Worm (Caenorhabditis elegans) whole organism, young adult: ENCODE results near the gene R53.5.

ENCODE experiments used
- B0019.2 ChIP-seq: fragments of 200-800 bp; sonication (Bioruptor generic); conservative IDR thresholded peaks from 2 replicates; pipeline ENCODE4 v1.3.6; 2022; ENCODE audit warnings: missing genetic modification reagents, missing genetic modification characterization, missing compliant biosample characterization
- B0336.3 ChIP-seq: fragments of 200-800 bp; sonication (Bioruptor generic); IDR thresholded peaks from 2 replicates; pipeline ENCODE4 v1.3.6; 2022; ENCODE audit warnings: missing genetic modification characterization, missing compliant biosample characterization
- C17E4.6 ChIP-seq: fragments of 200-800 bp; sonication (Bioruptor generic); IDR thresholded peaks from 2 replicates; pipeline ENCODE4 v1.3.6; 2022; ENCODE audit warnings: missing genetic modification reagents, missing genetic modification characterization, missing compliant biosample characterization
- D2030.7 ChIP-seq: fragments of 200-800 bp; sonication (Bioruptor generic); IDR thresholded peaks from 2 replicates; pipeline ENCODE4 v1.3.6; 2022; ENCODE audit warnings: missing genetic modification reagents, missing genetic modification characterization, missing compliant biosample characterization
- F10E7.11 ChIP-seq: sonication (generic microtip); optimal IDR thresholded peaks from 2 replicates; lab custom pipeline; 2017; ENCODE audit warnings: mild to moderate bottlenecking, missing genetic modification characterization, moderate library complexity, missing compliant biosample characterization
- F23B12.7 ChIP-seq: sonication (generic microtip); optimal IDR thresholded peaks from 2 replicates; lab custom pipeline; 2017; ENCODE audit warnings: missing genetic modification characterization, mild to moderate bottlenecking, missing compliant biosample characterization, antibody characterized with exemption, moderate library complexity; ENCODE audit not compliant: insufficient read depth
- F33H1.4 ChIP-seq: fragments of 200-800 bp; sonication (Bioruptor generic); IDR thresholded peaks from 2 replicates; pipeline ENCODE4 v1.3.6; 2022; ENCODE audit warnings: missing genetic modification reagents, missing genetic modification characterization, missing compliant biosample characterization
- F37B4.10 ChIP-seq: fragments of 200-800 bp; sonication (Bioruptor generic); IDR thresholded peaks from 2 replicates; pipeline ENCODE4 v1.3.6; 2022; ENCODE audit warnings: missing genetic modification characterization, missing compliant biosample characterization
- F57C9.4 ChIP-seq: sonication (generic microtip); optimal IDR thresholded peaks from 2 replicates; lab custom pipeline; 2017; ENCODE audit warnings: mild to moderate bottlenecking, missing genetic modification characterization, missing compliant biosample characterization
- K12H6.12 ChIP-seq: fragments of 200-800 bp; sonication (Bioruptor generic); optimal IDR thresholded peaks from 2 replicates; lab custom pipeline; 2018; ENCODE audit warnings: mild to moderate bottlenecking, missing genetic modification characterization, missing compliant biosample characterization
- T07F8.4 ChIP-seq: sonication (generic microtip); optimal IDR thresholded peaks from 2 replicates; lab custom pipeline; 2016; ENCODE audit warnings: mild to moderate bottlenecking, missing genetic modification characterization, moderate library complexity, missing compliant biosample characterization
- Y79H2A.3 ChIP-seq: fragments of 200-800 bp; sonication (Bioruptor generic); conservative IDR thresholded peaks from 2 replicates; pipeline ENCODE4 v1.3.6; 2022; ENCODE audit warnings: missing genetic modification reagents, missing genetic modification characterization, missing compliant biosample characterization
- atf-7 ChIP-seq: sonication (generic microtip); optimal IDR thresholded peaks from 2 replicates; lab custom pipeline; 2017; ENCODE audit warnings: mild to moderate bottlenecking, missing genetic modification characterization, missing compliant biosample characterization
- athp-1 ChIP-seq: sonication (generic microtip); optimal IDR thresholded peaks from 2 replicates; lab custom pipeline; 2017; ENCODE audit warnings: mild to moderate bottlenecking, missing genetic modification characterization, missing compliant biosample characterization
- ccch-3 ChIP-seq: fragments of 200-800 bp; sonication (Bioruptor generic); optimal IDR thresholded peaks from 2 replicates; lab custom pipeline; 2018; ENCODE audit warnings: mild to moderate bottlenecking, missing genetic modification characterization, missing compliant biosample characterization
- cebp-2 ChIP-seq: fragments of 200-800 bp; sonication (Bioruptor generic); IDR thresholded peaks from 2 replicates; pipeline ENCODE4 v1.3.6; 2022; ENCODE audit warnings: missing genetic modification characterization, missing compliant biosample characterization
- die-1 ChIP-seq: sonication (generic microtip); optimal IDR thresholded peaks from 2 replicates; lab custom pipeline; 2016; ENCODE audit warnings: missing genotype, mild to moderate bottlenecking, missing genetic modification characterization, missing compliant biosample characterization
- dox-1 ChIP-seq: fragments of 200-800 bp; sonication (Bioruptor generic); IDR thresholded peaks from 2 replicates; pipeline ENCODE4 v1.3.6; 2022; ENCODE audit warnings: missing genetic modification reagents, missing genetic modification characterization, missing compliant biosample characterization
- dpl-1 ChIP-seq: fragments of 150-350 bp; optimal IDR thresholded peaks from 2 replicates; lab custom pipeline; 2014; ENCODE audit warnings: missing biosample characterization, missing genetic modification reagents, missing genetic modification characterization
- egrh-3 ChIP-seq: fragments of 200-800 bp; sonication (Bioruptor generic); IDR thresholded peaks from 2 replicates; pipeline ENCODE4 v1.3.6; 2022; ENCODE audit warnings: missing genetic modification reagents, missing genetic modification characterization, missing compliant biosample characterization
- ekl-4 ChIP-seq: fragments of 200-800 bp; sonication (Bioruptor generic); IDR thresholded peaks from 2 replicates; pipeline ENCODE4 v1.3.6; 2022; ENCODE audit warnings: missing genetic modification reagents, missing genetic modification characterization, missing compliant biosample characterization
- hmg-20 ChIP-seq: fragments of 200-800 bp; sonication (Bioruptor generic); IDR thresholded peaks from 2 replicates; pipeline ENCODE4 v1.3.6; 2022; ENCODE audit warnings: missing genetic modification reagents, missing genetic modification characterization, missing compliant biosample characterization
- hsf-1 ChIP-seq: fragments of 200-800 bp; sonication (Bioruptor generic); IDR thresholded peaks from 2 replicates; pipeline ENCODE4 v1.3.6; 2022; ENCODE audit warnings: missing genetic modification reagents, missing genetic modification characterization, missing compliant biosample characterization
- lag-1 ChIP-seq: fragments of 200-800 bp; sonication (Bioruptor generic); IDR thresholded peaks from 2 replicates; pipeline ENCODE4 v1.3.6; 2022; ENCODE audit warnings: missing genetic modification reagents, missing genetic modification characterization, missing compliant biosample characterization
- let-526 ChIP-seq: fragments of 200-800 bp; sonication (Bioruptor generic); IDR thresholded peaks from 2 replicates; pipeline ENCODE4 v1.3.6; 2022; ENCODE audit warnings: missing genetic modification reagents, missing genetic modification characterization, missing compliant biosample characterization
- lin-26 ChIP-seq: fragments of 200-800 bp; sonication (Bioruptor generic); IDR thresholded peaks from 2 replicates; pipeline ENCODE4 v1.3.6; 2022; ENCODE audit warnings: missing genetic modification reagents, missing genetic modification characterization, missing compliant biosample characterization
- lin-54 ChIP-seq: fragments of 200-800 bp; sonication (Bioruptor generic); optimal IDR thresholded peaks from 2 replicates; lab custom pipeline; 2018; ENCODE audit warnings: mild to moderate bottlenecking, missing genetic modification characterization, missing compliant biosample characterization
- lsl-1 ChIP-seq: fragments of 200-800 bp; sonication (Bioruptor generic); optimal IDR thresholded peaks from 2 replicates; lab custom pipeline; 2018; ENCODE audit warnings: mild to moderate bottlenecking, missing genetic modification characterization, moderate library complexity, missing compliant biosample characterization
- madf-3 ChIP-seq: fragments of 200-800 bp; sonication (Bioruptor generic); IDR thresholded peaks from 2 replicates; pipeline ENCODE4 v1.3.6; 2022; ENCODE audit warnings: missing genetic modification reagents, missing genetic modification characterization, missing compliant biosample characterization
- madf-8 ChIP-seq: fragments of 200-800 bp; sonication (Bioruptor generic); conservative IDR thresholded peaks from 2 replicates; pipeline ENCODE4 v1.3.6; 2022; ENCODE audit warnings: missing genetic modification reagents, missing genetic modification characterization, missing compliant biosample characterization
- mxl-1 ChIP-seq: sonication (generic microtip); optimal IDR thresholded peaks from 2 replicates; lab custom pipeline; 2016; ENCODE audit warnings: missing genetic modification characterization, missing compliant biosample characterization
- nhr-27 ChIP-seq: fragments of 200-800 bp; sonication (Bioruptor generic); optimal IDR thresholded peaks from 2 replicates; lab custom pipeline; 2018; ENCODE audit warnings: mild to moderate bottlenecking, missing genetic modification characterization, moderate library complexity, missing compliant biosample characterization
- nhr-90 ChIP-seq: sonication (generic microtip); optimal IDR thresholded peaks from 2 replicates; lab custom pipeline; 2016; ENCODE audit warnings: missing genotype, mild to moderate bottlenecking, missing genetic modification characterization, missing compliant biosample characterization
- pbrm-1 ChIP-seq: fragments of 200-800 bp; sonication (Bioruptor generic); IDR thresholded peaks from 2 replicates; pipeline ENCODE4 v1.3.6; 2022; ENCODE audit warnings: missing genetic modification reagents, missing genetic modification characterization, missing compliant biosample characterization
- pha-4 ChIP-seq: fragments of 150-350 bp; sonication (generic microtip); optimal IDR thresholded peaks from 2 replicates; lab custom pipeline; 2014; ENCODE audit warnings: missing biosample characterization, missing genetic modification reagents, missing genetic modification characterization
- rcor-1 ChIP-seq: fragments of 200-800 bp; sonication (Bioruptor generic); IDR thresholded peaks from 2 replicates; pipeline ENCODE4 v1.3.6; 2022; ENCODE audit warnings: missing genetic modification reagents, missing genetic modification characterization, missing compliant biosample characterization
- rec-8 ChIP-seq, 2 experiments: sonication (generic microtip); optimal IDR thresholded peaks; 2 replicates each; lab custom pipeline; 2016; ENCODE audit warnings: mild to moderate bottlenecking in 2 of 2, missing genetic modification characterization in 2 of 2, missing genetic modification reagents in 2 of 2, missing genotype in 2 of 2, missing biosample characterization in 1 of 2, missing compliant biosample characterization in 1 of 2, moderate library complexity in 1 of 2
- repo-1 ChIP-seq: sonication (generic microtip); optimal IDR thresholded peaks from 2 replicates; lab custom pipeline; 2017; ENCODE audit warnings: mild to moderate bottlenecking, missing genetic modification characterization, missing compliant biosample characterization
- rpc-1 ChIP-seq, 2 experiments: fragments of 150-350 bp in 1 of 2; sonication (generic microtip) in 1 of 2; optimal IDR thresholded peaks; 2 replicates each; lab custom pipeline; 2014 to 2018; ENCODE audit warnings: missing biosample characterization in 1 of 2, missing genetic modification characterization in 1 of 2, missing genetic modification reagents in 1 of 2, missing genotype in 1 of 2
- sdz-38 ChIP-seq: sonication (generic microtip); optimal IDR thresholded peaks from 2 replicates; lab custom pipeline; 2016; ENCODE audit warnings: missing genotype, missing genetic modification characterization, missing compliant biosample characterization
- sea-2 ChIP-seq: fragments of 200-800 bp; sonication (Bioruptor generic); IDR thresholded peaks from 2 replicates; pipeline ENCODE4 v1.3.6; 2022; ENCODE audit warnings: missing genetic modification characterization, missing compliant biosample characterization
- snpc-3.4 ChIP-seq: sonication (generic microtip); optimal IDR thresholded peaks from 2 replicates; lab custom pipeline; 2017; ENCODE audit warnings: missing genetic modification characterization, mild to moderate bottlenecking, missing compliant biosample characterization, antibody characterized with exemption, moderate library complexity, missing genotype, missing genetic modification reagents
- snpc-4 ChIP-seq, 5 experiments: fragments of 150-350 bp in 1 of 5; sonication (generic microtip) in 4 of 5; optimal IDR thresholded peaks; 2 replicates each; lab custom pipeline; 2014 to 2018; ENCODE audit warnings: missing genetic modification characterization in 5 of 5, missing biosample characterization in 3 of 5, antibody characterized with exemption in 2 of 5, mild to moderate bottlenecking in 2 of 5, missing compliant biosample characterization in 2 of 5, missing genotype in 2 of 5, moderate library complexity in 2 of 5, missing genetic modification reagents in 1 of 5
- tbp1 ChIP-seq: fragments of 200-800 bp; sonication (Bioruptor generic); optimal IDR thresholded peaks from 2 replicates; lab custom pipeline; 2018; ENCODE audit warnings: mild to moderate bottlenecking, missing genetic modification characterization, missing compliant biosample characterization
- unc-130 ChIP-seq: sonication (generic microtip); optimal IDR thresholded peaks from 2 replicates; lab custom pipeline; 2016; ENCODE audit warnings: missing genetic modification reagents, missing genetic modification characterization, missing compliant biosample characterization
- unc-62 ChIP-seq: fragments of 150-350 bp; optimal IDR thresholded peaks from 2 replicates; lab custom pipeline; 2014; ENCODE audit warnings: missing biosample characterization, missing genetic modification reagents, missing genetic modification characterization
- xnd-1 ChIP-seq: sonication (generic microtip); optimal IDR thresholded peaks from 2 replicates; lab custom pipeline; 2016; ENCODE audit warnings: missing genotype, missing genetic modification reagents, missing genetic modification characterization, missing compliant biosample characterization
- ztf-18 ChIP-seq: sonication (generic microtip); optimal IDR thresholded peaks from 2 replicates; lab custom pipeline; 2016; ENCODE audit warnings: missing genotype, mild to moderate bottlenecking, missing genetic modification characterization, missing compliant biosample characterization
- ztf-26 ChIP-seq: sonication (generic microtip); optimal IDR thresholded peaks from 2 replicates; lab custom pipeline; 2017; ENCODE audit warnings: missing genetic modification characterization, missing compliant biosample characterization

Gene R53.5

ce11 chrII:9938877-9939276 lies 31.4 kb downstream of the R53.5 start, which contains the start of the genes C05C10.7 and C05C10.5:
Gene C05C10.7, minus strand, starts transcription at chrII:9938971.
Gene C05C10.5, plus strand, starts transcription at chrII:9939040.
- TF ChIP-seq hmg-20 (GFP tag; lab: Robert Waterston, UW): no peak
- peak; percentile 86 for TF ChIP-seq B0019.2 (GFP tag; lab: Robert Waterston, UW)
- no peak for TF ChIP-seq let-526 (GFP tag; lab: Robert Waterston, UW)
- TF ChIP-seq pbrm-1 (GFP tag; lab: Robert Waterston, UW): no peak
- TF ChIP-seq dpl-1 (GFP tag; lab: Kevin White, UChicago): peak; percentile 84
- no peak for TF ChIP-seq ztf-26
- TF ChIP-seq C17E4.6 (GFP tag; lab: Robert Waterston, UW): peak; percentile 53
- TF ChIP-seq D2030.7 (GFP tag; lab: Robert Waterston, UW): peak; percentile 90
- peak; percentile 82 for TF ChIP-seq F33H1.4 (GFP tag; lab: Robert Waterston, UW)
- TF ChIP-seq sdz-38 (tag; lab: Kevin White, UChicago): no peak
- TF ChIP-seq Y79H2A.3 (GFP tag; lab: Robert Waterston, UW): no peak
- peak; percentile 93 for TF ChIP-seq madf-8 (GFP tag; lab: Robert Waterston, UW)
- no peak for TF ChIP-seq F57C9.4
- TF ChIP-seq egrh-3: no peak
- no peak for TF ChIP-seq repo-1 (tag; lab: Kevin White, UChicago)
- TF ChIP-seq cebp-2 (GFP tag; lab: Robert Waterston, UW): no peak
- TF ChIP-seq F23B12.7: no peak
- no peak for TF ChIP-seq lag-1 (GFP tag; lab: Robert Waterston, UW)
- TF ChIP-seq B0336.3 (GFP tag; lab: Robert Waterston, UW): peak; percentile 74; the same call in 1 of the 2 replicates
- peak; percentile 46; the same call in 1 of the 2 replicates for TF ChIP-seq rcor-1 (GFP tag; lab: Robert Waterston, UW)
- peak; percentile 78 for TF ChIP-seq unc-130 (GFP tag; lab: Kevin White, UChicago)
- peak; percentile 75 for TF ChIP-seq madf-3 (GFP tag; lab: Robert Waterston, UW)
- TF ChIP-seq rec-8 (tag; optimal IDR thresholded peaks at IDR 0.05; lab: Kevin White, UChicago): no peak
- peak; percentile 86 for TF ChIP-seq xnd-1 (tag; lab: Kevin White, UChicago)
- no peak for TF ChIP-seq F10E7.11 (tag; lab: Kevin White, UChicago)
- peak; percentile 69 for TF ChIP-seq athp-1 (tag; lab: Kevin White, UChicago)
- TF ChIP-seq T07F8.4: no peak
- peak; percentile 90 for TF ChIP-seq lin-54 (GFP tag; lab: Kevin White, UChicago)
- TF ChIP-seq hsf-1: peak; percentile 80
- TF ChIP-seq lin-26: no peak
- no peak for TF ChIP-seq atf-7
- no peak for TF ChIP-seq K12H6.12 (tag; lab: Kevin White, UChicago)
- TF ChIP-seq rpc-1 (optimal IDR thresholded peaks at IDR 0.05; lab: Kevin White, UChicago): no peak
- TF ChIP-seq rpc-1 (tag; optimal IDR thresholded peaks at IDR 0.05; lab: Kevin White, UChicago): no peak
- peak; percentile 57 for TF ChIP-seq dox-1
- no peak for TF ChIP-seq ccch-3 (GFP tag; lab: Kevin White, UChicago)
- no peak for TF ChIP-seq mxl-1 (tag; lab: Kevin White, UChicago)
- no peak for TF ChIP-seq sea-2 (GFP tag; lab: Robert Waterston, UW)
- TF ChIP-seq nhr-27 (tag; lab: Kevin White, UChicago): no peak
- no peak for TF ChIP-seq nhr-90 (tag; lab: Kevin White, UChicago)
- peak; percentile 42 for TF ChIP-seq tbp1 (GFP tag; lab: Kevin White, UChicago)
- peak; percentile 78 for TF ChIP-seq ekl-4
- TF ChIP-seq F37B4.10 (GFP tag; lab: Robert Waterston, UW): no peak
- TF ChIP-seq lsl-1 (GFP tag; lab: Kevin White, UChicago): peak; percentile 78
- peak; percentile 21 for TF ChIP-seq snpc-4 (GFP tag; optimal IDR thresholded peaks at IDR 0.05; lab: Kevin White, UChicago)
- no peak for TF ChIP-seq snpc-4 (tag; optimal IDR thresholded peaks at IDR 0.05; lab: Kevin White, UChicago)
- TF ChIP-seq die-1 (tag; lab: Kevin White, UChicago): no peak
- no peak for TF ChIP-seq ztf-18 (tag; lab: Kevin White, UChicago)
- TF ChIP-seq snpc-3.4 (tag; lab: Kevin White, UChicago): peak; percentile 88
- no peak for TF ChIP-seq unc-62 (GFP tag; lab: Kevin White, UChicago)
- TF ChIP-seq pha-4: no peak
